Fruit fly (Drosophila melanogaster): ENCODE results near the gene Polr2G.

Polr2G gene

dm6 chr3R:15225279-15225730, 2.3 kb upstream of the Polr2G start, which contains the start of the genes CG31344 and Caf1-55:
Gene CG31344 (minus strand): TSS chr3R:15225329.
Gene Caf1-55 (plus strand): TSS chr3R:15225576.
- TF ChIP-seq dl (GFP tag; optimal IDR thresholded peaks at IDR 0.05; ENCODE audit: insufficient read depth in 1 of 2, partially characterized antibody in 2 of 2) (no peak), Rel (GFP tag; optimal IDR thresholded peaks at IDR 0.05) (no peak), Rel (tag; optimal IDR thresholded peaks at IDR 0.05) (peak; percentile 70), OdsH (GFP tag; optimal IDR thresholded peaks at IDR 0.05) (no peak), dmrt93B (GFP tag; optimal IDR thresholded peaks at IDR 0.05) (no peak), usp (GFP tag; optimal IDR thresholded peaks at IDR 0.05) (no peak), lola (GFP tag; optimal IDR thresholded peaks at IDR 0.05) (no peak), foxo (GFP tag; optimal IDR thresholded peaks at IDR 0.05) (no peak), Jra (GFP tag; optimal IDR thresholded peaks at IDR 0.05) (peak; percentile 50), Hnf4 (GFP tag; optimal IDR thresholded peaks at IDR 0.05) (no peak), brk (GFP tag; optimal IDR thresholded peaks at IDR 0.05) (no peak), dsf (GFP tag; optimal IDR thresholded peaks at IDR 0.05; ENCODE audit: borderline replicate concordance) (peak; percentile 19), ey (GFP tag; optimal IDR thresholded peaks at IDR 0.05) (peak; percentile 10)

- no peak for TF ChIP-seq Hnf4 (GFP tag; optimal IDR thresholded peaks at IDR 0.05)
- TF ChIP-seq usp (GFP tag; optimal IDR thresholded peaks at IDR 0.05) = no peak
- no peak for TF ChIP-seq dmrt93B (GFP tag; optimal IDR thresholded peaks at IDR 0.05)
- no peak for TF ChIP-seq pan (optimal IDR thresholded peaks at IDR 0.05)
- TF ChIP-seq foxo (GFP tag; optimal IDR thresholded peaks at IDR 0.05) = peak; percentile 28 to 94
- no peak for TF ChIP-seq Dif (GFP tag; optimal IDR thresholded peaks at IDR 0.05; ENCODE audit: partially characterized antibody)
- TF ChIP-seq Hr83 (GFP tag; optimal IDR thresholded peaks at IDR 0.05; ENCODE audit: poor library complexity, severe bottlenecking) = no peak
- no peak for TF ChIP-seq Jra (GFP tag; optimal IDR thresholded peaks at IDR 0.05)
- no peak for TF ChIP-seq sage (GFP tag; optimal IDR thresholded peaks at IDR 0.05)
- TF ChIP-seq Abd-B (GFP tag; optimal IDR thresholded peaks at IDR 0.05) = no peak
- TF ChIP-seq CG9705 (GFP tag; optimal IDR thresholded peaks at IDR 0.05) = peak; percentile 72
- TF ChIP-seq Vsx2 (GFP tag; optimal IDR thresholded peaks at IDR 0.05; ENCODE audit: partially characterized antibody) = no peak
- TF ChIP-seq Rel (GFP tag; optimal IDR thresholded peaks at IDR 0.05) = no peak
- peak; percentile 74 for TF ChIP-seq Rel (tag; optimal IDR thresholded peaks at IDR 0.05)
- no peak for TF ChIP-seq N (GFP tag; optimal IDR thresholded peaks at IDR 0.05)
- no peak for TF ChIP-seq Dfd (GFP tag; optimal IDR thresholded peaks at IDR 0.05)
- TF ChIP-seq fru (GFP tag; optimal IDR thresholded peaks at IDR 0.05) = no peak
- TF ChIP-seq GATAd (GFP tag; optimal IDR thresholded peaks at IDR 0.05) = peak; percentile 9
- TF ChIP-seq br (GFP tag; optimal IDR thresholded peaks at IDR 0.05) = no peak
- TF ChIP-seq psq (GFP tag; optimal IDR thresholded peaks at IDR 0.05) = peak; percentile 67
- peak; percentile 94 for TF ChIP-seq HLH106 (tag; optimal IDR thresholded peaks at IDR 0.05)
- peak; percentile 41 for TF ChIP-seq Mio (GFP tag; optimal IDR thresholded peaks at IDR 0.05)
- no peak for TF ChIP-seq brk (GFP tag; optimal IDR thresholded peaks at IDR 0.05)
- peak; percentile 62 for TF ChIP-seq OdsH (GFP tag; optimal IDR thresholded peaks at IDR 0.05)
- no peak for TF ChIP-seq Hr78 (GFP tag; optimal IDR thresholded peaks at IDR 0.05)
- no peak for TF ChIP-seq lola (GFP tag; optimal IDR thresholded peaks at IDR 0.05)
- TF ChIP-seq Myc (optimal IDR thresholded peaks at IDR 0.05) = no peak
- TF ChIP-seq CrebA (GFP tag; optimal IDR thresholded peaks at IDR 0.05; ENCODE audit: borderline replicate concordance) = no peak
- peak; percentile 77 for TF ChIP-seq ey (GFP tag; optimal IDR thresholded peaks at IDR 0.05)
- no peak for TF ChIP-seq dl (GFP tag; optimal IDR thresholded peaks at IDR 0.05; ENCODE audit: insufficient read depth in 1 of 2, partially characterized antibody in 2 of 2)
- peak; percentile 71 for TF ChIP-seq rgr (GFP tag; optimal IDR thresholded peaks at IDR 0.05)
- peak; percentile 75 for TF ChIP-seq Sp1 (GFP tag; optimal IDR thresholded peaks at IDR 0.05)
- no peak for TF ChIP-seq woc (GFP tag; optimal IDR thresholded peaks at IDR 0.05)
- peak; percentile 63 for TF ChIP-seq sv (GFP tag; optimal IDR thresholded peaks at IDR 0.05)
- TF ChIP-seq tai (GFP tag; optimal IDR thresholded peaks at IDR 0.05) = no peak
- peak; percentile 95 for TF ChIP-seq h (GFP tag; optimal IDR thresholded peaks at IDR 0.05)
- TF ChIP-seq dsf (GFP tag; optimal IDR thresholded peaks at IDR 0.05; ENCODE audit: borderline replicate concordance) = no peak
- no peak for TF ChIP-seq jim (GFP tag; optimal IDR thresholded peaks at IDR 0.05)
- peak; percentile 83 for TF ChIP-seq CG32264 (GFP tag; optimal IDR thresholded peaks at IDR 0.05)
Observed at dm6 chr3R:15218824-15219576, 4.0 kb downstream of the Polr2G start, which contains the start of the genes SIDL and CG12241. Gene SIDL (minus strand): TSS chr3R:15218874. Gene CG12241 (plus strand): TSS chr3R:15219256.
